Worm (Caenorhabditis elegans): Measurements from ENCODE around the gene C10C6.13.

C10C6.13 gene

DNA sequence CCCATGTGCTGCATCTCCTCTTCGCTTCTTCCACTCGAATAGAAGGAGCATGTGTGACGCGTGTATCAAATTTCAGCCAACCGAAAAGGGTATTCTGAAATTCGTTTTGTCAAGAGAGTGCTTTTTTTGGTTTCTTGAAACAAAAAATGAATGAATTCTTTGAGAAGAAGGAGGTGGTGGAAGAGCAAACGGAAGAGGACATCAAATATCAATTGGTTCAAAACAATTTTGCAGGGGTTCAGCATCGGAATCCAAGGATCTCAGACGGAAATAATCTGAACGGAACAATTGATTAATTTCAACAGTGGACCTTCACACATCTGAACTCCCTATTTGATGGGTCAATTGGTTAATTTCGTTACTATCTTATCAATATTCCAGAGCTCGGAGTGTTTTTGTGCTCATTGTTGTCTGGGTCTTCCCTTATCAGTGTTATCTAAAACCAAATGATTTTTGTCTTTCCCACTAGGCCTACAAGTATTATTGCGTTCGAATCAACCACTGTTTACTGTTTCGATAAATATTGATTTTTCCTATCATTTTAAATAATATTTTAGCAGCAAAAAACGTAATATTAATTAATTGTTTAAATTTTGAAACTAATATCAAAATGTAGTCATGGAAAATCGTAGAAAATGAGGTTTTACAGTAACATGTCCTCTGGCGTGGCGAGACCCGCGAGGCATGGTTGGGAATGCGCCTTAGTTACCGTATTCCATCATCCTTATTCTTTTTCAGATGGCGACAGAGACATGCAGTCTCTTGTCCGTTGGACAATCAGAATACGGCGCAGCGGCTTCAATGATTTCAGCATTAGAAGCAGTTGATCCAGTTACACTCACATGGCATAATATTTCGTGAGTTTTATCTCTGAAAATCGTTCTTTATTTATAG, at the start of gene C10C6.13, which contains the start of gene wht-2:
Gene C10C6.13 (minus strand): TSS at position 51 of the 894 bp plus-strand sequence.
Gene wht-2 (plus strand): TSS at position 739 of the 894 bp plus-strand sequence.
- TF ChIP-seq lin-32 (GFP tag; optimal IDR thresholded peaks at IDR 0.05) (no peak), tbx-8 (GFP tag; optimal IDR thresholded peaks at IDR 0.05) (no peak), zip-8 (tag; optimal IDR thresholded peaks at IDR 0.05) (no peak), ces-1 (GFP tag; optimal IDR thresholded peaks at IDR 0.05) (no peak), unc-39 (tag; optimal IDR thresholded peaks at IDR 0.05) (no peak), ceh-39 (tag; optimal IDR thresholded peaks at IDR 0.05) (no peak), ceh-43 (GFP tag; optimal IDR thresholded peaks at IDR 0.05) (no peak), nhr-2 (tag; optimal IDR thresholded peaks at IDR 0.05) (no peak), ztf-11 (tag; optimal IDR thresholded peaks at IDR 0.05) (no peak), bed-3 (GFP tag; optimal IDR thresholded peaks at IDR 0.05) (no peak), mep-1 (tag; optimal IDR thresholded peaks at IDR 0.05) (no peak), flh-1 (GFP tag; optimal IDR thresholded peaks at IDR 0.05) (no peak), nhr-12 (tag; optimal IDR thresholded peaks at IDR 0.05) (no peak), ham-2 (GFP tag; optimal IDR thresholded peaks at IDR 0.05) (no peak)

DNA sequence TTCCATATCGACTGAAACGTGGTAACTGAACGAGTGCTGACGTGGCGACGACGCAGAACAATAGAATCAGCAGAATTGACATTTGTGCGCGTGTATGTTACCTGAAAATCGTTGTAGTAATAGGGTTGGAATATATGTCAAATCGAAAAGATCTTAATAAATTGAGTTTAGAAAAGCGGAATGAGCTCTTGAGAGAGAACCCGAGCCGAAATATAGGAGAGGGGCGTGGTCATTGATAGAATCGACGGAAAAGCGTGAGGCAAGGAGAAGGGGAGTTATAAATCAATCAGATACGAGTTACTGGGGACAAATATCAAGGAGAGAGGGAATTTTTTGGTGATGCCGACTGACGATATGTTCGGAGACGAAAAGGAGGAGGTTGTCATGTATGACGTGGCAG, 41.1 kb upstream of the C10C6.13 start, which contains the start of gene M04B2.6:
Gene M04B2.6 (minus strand): TSS at position 101 of the 400 bp plus-strand sequence.
- TF ChIP-seq nhr-2 (tag; optimal IDR thresholded peaks at IDR 0.05) (no peak), ham-2 (GFP tag; optimal IDR thresholded peaks at IDR 0.05) (no peak), mls-2 (tag; optimal IDR thresholded peaks at IDR 0.05) (no peak), M03D4.4 (tag; optimal IDR thresholded peaks at IDR 0.05) (no peak), lin-32 (GFP tag; optimal IDR thresholded peaks at IDR 0.05) (no peak), sptf-1 (tag; optimal IDR thresholded peaks at IDR 0.05) (no peak), bed-3 (GFP tag; optimal IDR thresholded peaks at IDR 0.05) (no peak), nhr-76 (tag; optimal IDR thresholded peaks at IDR 0.05) (no peak), flh-1 (GFP tag; optimal IDR thresholded peaks at IDR 0.05) (no peak), nhr-12 (tag; optimal IDR thresholded peaks at IDR 0.05) (no peak), tbx-8 (GFP tag; optimal IDR thresholded peaks at IDR 0.05) (no peak), unc-39 (tag; optimal IDR thresholded peaks at IDR 0.05) (no peak), hlh-1 (tag; optimal IDR thresholded peaks at IDR 0.05) (no peak), lin-13 (tag; optimal IDR thresholded peaks at IDR 0.05) (no peak), ceh-39 (tag; optimal IDR thresholded peaks at IDR 0.05) (no peak), ceh-43 (GFP tag; optimal IDR thresholded peaks at IDR 0.05) (no peak), elt-3 (tag; optimal IDR thresholded peaks at IDR 0.05) (no peak), unc-120 (tag; optimal IDR thresholded peaks at IDR 0.05; ENCODE audit: poor library complexity, severe bottlenecking) (no peak)

DNA sequence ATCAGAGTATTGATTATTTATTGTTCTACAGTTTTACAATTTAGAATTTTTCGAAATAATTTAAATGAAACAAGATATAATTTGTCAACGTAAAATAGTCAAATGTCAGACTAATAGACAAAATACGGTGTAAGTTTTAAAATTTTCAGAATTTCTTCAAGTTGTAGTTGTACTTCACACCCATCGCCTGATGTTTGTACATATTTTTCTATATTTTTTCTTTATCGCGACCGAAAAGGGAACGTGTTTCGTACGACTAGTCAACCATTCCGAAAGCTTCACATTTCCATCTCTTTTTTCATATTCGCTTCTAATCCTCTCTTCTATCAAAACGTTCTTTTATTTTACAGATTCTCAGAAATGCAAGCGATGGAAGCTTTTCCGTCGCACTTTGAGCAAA, 34.9 kb upstream of the C10C6.13 start, which contains the start of gene twk-25:
Gene twk-25 (plus strand): TSS at position 301 of the 400 bp plus-strand sequence.
- TF ChIP-seq nhr-237 (tag; optimal IDR thresholded peaks at IDR 0.05), result no peak
- no peak for TF ChIP-seq blmp-1 (tag; optimal IDR thresholded peaks at IDR 0.05)
- no peak for TF ChIP-seq mab-5 (tag; optimal IDR thresholded peaks at IDR 0.05)
- TF ChIP-seq zip-8 (tag; optimal IDR thresholded peaks at IDR 0.05), result no peak
- no peak for TF ChIP-seq nhr-2 (tag; optimal IDR thresholded peaks at IDR 0.05)
- no peak for TF ChIP-seq elt-3 (tag; optimal IDR thresholded peaks at IDR 0.05)
- TF ChIP-seq ceh-43 (GFP tag; optimal IDR thresholded peaks at IDR 0.05), result no peak
- TF ChIP-seq drap-1 (GFP tag; optimal IDR thresholded peaks at IDR 0.05), result no peak
- no peak for TF ChIP-seq nhr-12 (tag; optimal IDR thresholded peaks at IDR 0.05)
- no peak for TF ChIP-seq ceh-39 (tag; optimal IDR thresholded peaks at IDR 0.05)
- no peak for TF ChIP-seq mep-1 (tag; optimal IDR thresholded peaks at IDR 0.05)
- TF ChIP-seq nhr-76 (tag; optimal IDR thresholded peaks at IDR 0.05), result no peak
- no peak for TF ChIP-seq ceh-83 (GFP tag; optimal IDR thresholded peaks at IDR 0.05)
- no peak for TF ChIP-seq ces-1 (GFP tag; optimal IDR thresholded peaks at IDR 0.05)
- TF ChIP-seq snpc-4 (tag; optimal IDR thresholded peaks at IDR 0.05), result no peak
- TF ChIP-seq mls-2 (tag; optimal IDR thresholded peaks at IDR 0.05), result no peak
- TF ChIP-seq unc-62 (GFP tag; optimal IDR thresholded peaks at IDR 0.05), result no peak

DNA sequence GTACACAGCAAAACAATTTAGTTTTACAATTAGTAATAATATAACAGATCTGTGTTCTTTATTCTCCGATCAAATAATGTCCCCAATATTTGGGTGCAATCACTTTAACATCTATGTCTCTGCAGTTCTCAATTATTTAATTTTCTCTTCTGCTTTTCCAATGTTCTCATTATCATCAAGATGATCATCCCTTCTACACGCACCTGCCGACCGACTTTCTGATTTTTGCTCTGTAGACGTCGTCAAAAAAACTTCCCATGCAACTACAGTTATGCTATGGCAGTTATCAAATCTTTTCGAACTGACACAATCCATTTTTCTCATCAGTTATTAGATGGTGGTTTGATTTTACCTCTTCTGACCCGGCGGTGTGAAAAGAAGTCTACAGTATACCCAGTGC, 34.1 kb upstream of the C10C6.13 start:
- TF ChIP-seq zip-8 (tag; optimal IDR thresholded peaks at IDR 0.05) (no peak), hlh-1 (tag; optimal IDR thresholded peaks at IDR 0.05) (no peak), nhr-2 (tag; optimal IDR thresholded peaks at IDR 0.05) (no peak)

DNA sequence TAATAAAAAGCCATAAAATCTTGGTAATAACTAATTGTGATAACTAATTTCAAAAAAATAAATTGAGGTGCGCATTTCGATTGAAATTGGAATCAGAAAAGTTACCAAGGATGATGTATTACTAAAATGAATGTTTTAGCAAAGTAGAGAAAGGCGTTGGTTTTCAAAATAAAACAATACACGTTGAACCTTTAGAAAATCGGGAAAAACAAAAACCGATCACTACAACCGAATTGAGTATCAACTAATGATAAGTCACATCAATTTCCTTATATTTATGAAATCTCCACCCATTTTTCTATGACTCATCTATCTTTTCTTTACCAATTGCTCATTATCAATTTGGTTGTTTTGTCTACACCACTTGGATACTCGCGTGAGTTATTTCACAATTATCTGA, 30.9 kb upstream of the C10C6.13 start, which contains the start of gene H21P03.10:
Gene H21P03.10 (plus strand): TSS at position 301 of the 400 bp plus-strand sequence.
- TF ChIP-seq ham-2 (GFP tag; optimal IDR thresholded peaks at IDR 0.05), result no peak
- no peak for TF ChIP-seq unc-39 (tag; optimal IDR thresholded peaks at IDR 0.05)

All from whole organism, mixed stage, embryonic.